Worm (Caenorhabditis elegans): ENCODE data around the gene C35D10.17.

C35D10.17 gene

ce11 chrIII:4874671-4875070 is 7.8 kb downstream of the C35D10.17 start, which contains the start of gene C35D10.12:
Gene C35D10.12, minus strand, starts transcription at chrIII:4874771.
- no peak for TF ChIP-seq ztf-4 (tag; optimal IDR thresholded peaks at IDR 0.05)
- no peak for TF ChIP-seq nhr-76 (tag; optimal IDR thresholded peaks at IDR 0.05)
- no peak for TF ChIP-seq eor-1 (tag; optimal IDR thresholded peaks at IDR 0.05)
- no peak for TF ChIP-seq lsy-12 (tag; optimal IDR thresholded peaks at IDR 0.05)
- TF ChIP-seq elt-3 (tag; optimal IDR thresholded peaks at IDR 0.05), result no peak
- no peak for TF ChIP-seq elt-2 (tag; optimal IDR thresholded peaks at IDR 0.05)
- TF ChIP-seq ceh-9 (tag; optimal IDR thresholded peaks at IDR 0.05), result no peak
- no peak for TF ChIP-seq lin-15B (tag; optimal IDR thresholded peaks at IDR 0.05)
- no peak for TF ChIP-seq jun-1 (tag; optimal IDR thresholded peaks at IDR 0.05)
- no peak for TF ChIP-seq nhr-12 (tag; optimal IDR thresholded peaks at IDR 0.05)
- no peak for TF ChIP-seq lin-39 (tag; optimal IDR thresholded peaks at IDR 0.05)
- no peak for TF ChIP-seq ztf-11 (tag; optimal IDR thresholded peaks at IDR 0.05)
- TF ChIP-seq nhr-67 (tag; optimal IDR thresholded peaks at IDR 0.05), result no peak
- no peak for TF ChIP-seq nhr-11 (tag; optimal IDR thresholded peaks at IDR 0.05)
- no peak for TF ChIP-seq zag-1 (tag; optimal IDR thresholded peaks at IDR 0.05)
- TF ChIP-seq egl-27 (tag; optimal IDR thresholded peaks at IDR 0.05), result no peak
- TF ChIP-seq daf-12 (tag; optimal IDR thresholded peaks at IDR 0.05), result no peak
- no peak for TF ChIP-seq skn-1 (tag; optimal IDR thresholded peaks at IDR 0.05)
- TF ChIP-seq mdl-1 (tag; optimal IDR thresholded peaks at IDR 0.05), result no peak
- TF ChIP-seq ama-1 (optimal IDR thresholded peaks at IDR 0.05), result no peak

DNA sequence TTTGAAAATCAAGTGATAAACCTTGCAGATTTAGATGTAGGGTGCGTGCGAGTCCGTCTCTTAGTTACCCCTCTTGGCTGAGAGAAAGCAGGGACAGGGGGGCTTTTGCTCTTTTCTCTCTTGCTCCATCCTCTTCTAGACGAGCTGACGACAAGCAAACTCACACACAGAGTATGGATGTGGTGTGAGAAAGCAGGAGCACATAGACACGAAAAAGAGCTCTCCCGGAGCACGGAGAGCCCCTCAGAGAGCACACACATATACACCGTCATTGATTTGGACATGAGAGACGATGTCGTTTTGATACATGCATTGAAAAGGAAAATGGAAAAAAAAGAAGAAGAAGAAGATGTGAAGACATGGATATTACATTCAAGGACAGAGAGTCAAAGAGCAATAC is 8.8 kb downstream of the C35D10.17 start:
- no peak for TF ChIP-seq nhr-76 (tag; optimal IDR thresholded peaks at IDR 0.05)
- TF ChIP-seq fkh-10 (GFP tag; optimal IDR thresholded peaks at IDR 0.05), result peak; percentile 39

DNA sequence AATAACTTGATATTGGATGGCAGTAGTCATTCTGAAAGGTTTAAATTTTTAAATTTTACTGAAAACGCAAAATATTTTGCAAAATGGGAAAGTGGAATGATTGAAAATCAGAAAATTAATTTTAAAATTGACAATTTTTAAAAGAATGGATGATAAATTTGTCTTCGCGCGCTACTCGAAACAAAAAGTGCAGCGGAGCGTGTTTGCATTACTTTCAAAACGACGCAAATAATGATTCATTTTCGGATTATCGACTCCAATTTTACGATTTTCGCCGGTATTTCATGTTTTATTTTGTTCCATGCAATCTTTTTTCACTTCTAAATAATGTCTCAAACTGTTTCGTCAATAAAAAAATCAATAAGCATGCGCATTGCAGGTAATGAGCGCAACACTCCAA is 11.4 kb downstream of the C35D10.17 start, which contains the start of the genes tost-1 and arx-6:
Gene tost-1, minus strand, starts transcription at position 31 of the 400 bp plus-strand sequence.
Gene arx-6, plus strand, starts transcription at position 378 of the 400 bp plus-strand sequence.
- TF ChIP-seq eor-1 (tag; optimal IDR thresholded peaks at IDR 0.05) (no peak), nfya-1 (tag; optimal IDR thresholded peaks at IDR 0.05; ENCODE audit: insufficient read depth) (peak; percentile 47), ztf-4 (tag; optimal IDR thresholded peaks at IDR 0.05) (no peak), skn-1 (tag; optimal IDR thresholded peaks at IDR 0.05) (peak; percentile 27), ama-1 (optimal IDR thresholded peaks at IDR 0.05) (no peak), pqm-1 (tag; optimal IDR thresholded peaks at IDR 0.05) (no peak), sea-2 (GFP tag; optimal IDR thresholded peaks at IDR 0.05) (no peak), lsy-12 (tag; optimal IDR thresholded peaks at IDR 0.05) (no peak), nhr-23 (tag; optimal IDR thresholded peaks at IDR 0.05) (no peak), snpc-4 (tag; optimal IDR thresholded peaks at IDR 0.05) (peak; percentile 29), nhr-77 (tag; optimal IDR thresholded peaks at IDR 0.05) (no peak), ceh-82 (tag; optimal IDR thresholded peaks at IDR 0.05) (no peak), elt-2 (tag; optimal IDR thresholded peaks at IDR 0.05) (peak; percentile 3), egl-27 (tag; optimal IDR thresholded peaks at IDR 0.05) (no peak), lin-15B (tag; optimal IDR thresholded peaks at IDR 0.05) (peak; percentile 61)

- TF ChIP-seq nhr-25 (tag; optimal IDR thresholded peaks at IDR 0.05) (no peak), ceh-16 (tag; optimal IDR thresholded peaks at IDR 0.05) (no peak), egl-27 (tag; optimal IDR thresholded peaks at IDR 0.05) (no peak), ceh-28 (tag; optimal IDR thresholded peaks at IDR 0.05) (peak; percentile 15)
These were observed 12.6 kb downstream of the C35D10.17 start, which contains the start of gene C35D10.1 for ce11 chrIII:4879445-4879844. Gene C35D10.1, plus strand, starts transcription at chrIII:4879745.

DNA sequence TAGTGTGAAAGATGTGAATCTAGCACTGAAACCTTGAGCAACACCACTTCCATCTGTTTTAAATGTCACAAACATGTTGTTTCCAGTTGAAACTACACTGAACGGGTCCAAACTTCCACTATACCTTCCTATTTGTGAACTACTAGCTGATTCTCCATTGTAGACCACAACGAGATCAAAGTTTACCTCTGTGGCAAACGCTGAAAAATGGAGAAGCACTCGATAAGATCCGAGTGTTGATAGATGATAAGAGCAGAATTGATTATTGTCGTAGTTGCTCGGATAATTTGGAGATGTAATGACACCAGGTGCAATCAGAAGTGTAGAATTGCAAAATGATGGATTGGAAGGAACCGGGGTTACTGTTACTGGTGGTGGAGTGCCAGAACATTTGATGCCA is 15.1 kb downstream of the C35D10.17 start:
- TF ChIP-seq pqm-1 (tag; optimal IDR thresholded peaks at IDR 0.05) (peak; percentile 37), elt-2 (tag; optimal IDR thresholded peaks at IDR 0.05) (peak; percentile 72), sea-2 (GFP tag; optimal IDR thresholded peaks at IDR 0.05) (no peak), hmg-11 (tag; optimal IDR thresholded peaks at IDR 0.05) (no peak)

DNA sequence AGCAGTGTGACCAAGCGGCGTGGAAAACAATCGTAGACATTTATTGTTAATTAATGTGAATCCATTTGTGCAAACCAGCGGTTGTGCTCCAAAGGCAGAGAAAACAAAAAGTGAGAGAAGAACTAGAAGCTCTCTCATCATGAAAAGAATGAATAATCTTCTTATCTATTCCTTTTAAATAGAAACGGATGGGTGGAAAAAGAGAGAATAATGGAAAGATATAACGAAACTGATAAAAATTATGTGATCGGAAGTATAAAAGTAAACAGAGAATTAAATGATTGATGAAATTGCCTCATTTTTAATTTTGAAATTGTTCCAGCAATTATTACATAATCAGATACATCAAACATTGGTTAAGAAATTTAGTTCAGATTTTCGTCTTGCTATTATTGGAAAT is 16.6 kb downstream of the C35D10.17 start, which contains the start of gene clec-5:
Gene clec-5, minus strand, starts transcription at position 178 of the 400 bp plus-strand sequence.
- TF ChIP-seq elt-2 (tag; optimal IDR thresholded peaks at IDR 0.05) (peak; percentile 68), jun-1 (tag; optimal IDR thresholded peaks at IDR 0.05) (peak; percentile 17), elt-1 (tag; optimal IDR thresholded peaks at IDR 0.05) (no peak), pha-4 (tag; optimal IDR thresholded peaks at IDR 0.05) (peak; percentile 48), ceh-16 (tag; optimal IDR thresholded peaks at IDR 0.05) (no peak), pqm-1 (tag; optimal IDR thresholded peaks at IDR 0.05) (peak; percentile 54)

Data from whole organism, L3 larva.